Worm (Caenorhabditis elegans) whole organism, L2 larva: ENCODE measurements around the gene F21G4.6.

Experiments used
- C34F6.9 ChIP-seq: fragments of 150-350 bp; optimal IDR thresholded peaks from 2 replicates; lab custom pipeline; 2014; ENCODE audit warnings: missing biosample characterization, missing genetic modification characterization
- R02D3.7 ChIP-seq: fragments of 150-350 bp; optimal IDR thresholded peaks from 2 replicates; lab custom pipeline; 2014; ENCODE audit warnings: missing biosample characterization, missing genetic modification characterization
- ZK546.5 ChIP-seq: sonication (generic microtip); optimal IDR thresholded peaks from 2 replicates; lab custom pipeline; 2017; ENCODE audit warnings: missing biosample characterization, missing genetic modification characterization
- lin-11 ChIP-seq: fragments of 150-350 bp; sonication (generic microtip); optimal IDR thresholded peaks from 2 replicates; lab custom pipeline; 2014; ENCODE audit warnings: missing biosample characterization, missing genetic modification characterization, inconsistent platforms, mixed read lengths
- nhr-12 ChIP-seq: fragments of 150-350 bp; optimal IDR thresholded peaks from 2 replicates; lab custom pipeline; 2014; ENCODE audit warnings: missing biosample characterization, missing genetic modification characterization
- nhr-23 ChIP-seq: fragments of 150-350 bp; optimal IDR thresholded peaks from 2 replicates; lab custom pipeline; 2014; ENCODE audit warnings: missing biosample characterization, missing genetic modification reagents, missing genetic modification characterization
- nhr-77 ChIP-seq: fragments of 150-350 bp; optimal IDR thresholded peaks from 2 replicates; lab custom pipeline; 2014; ENCODE audit warnings: missing biosample characterization, missing genetic modification characterization
- peb-1 ChIP-seq: fragments of 150-350 bp; optimal IDR thresholded peaks from 2 replicates; lab custom pipeline; 2014; ENCODE audit warnings: missing biosample characterization, missing genetic modification characterization
- unc-55 ChIP-seq: fragments of 150-350 bp; sonication (generic microtip); optimal IDR thresholded peaks from 3 replicates; lab custom pipeline; 2014; ENCODE audit warnings: missing biosample characterization, missing genetic modification reagents, missing genetic modification characterization
- ztf-11 ChIP-seq: sonication (generic microtip); optimal IDR thresholded peaks from 2 replicates; lab custom pipeline; 2017; ENCODE audit warnings: missing biosample characterization, missing genetic modification characterization

ce11 chrX:9862916-9863624 lies 54.2 kb downstream of the F21G4.6 start, which contains the start of the genes gst-36 and R07B1.5:
- TF ChIP-seq nhr-77 (tag; lab: Kevin White, UChicago) (no peak), peb-1 (tag; lab: Kevin White, UChicago) (no peak), unc-55 (GFP tag; lab: Kevin White, UChicago) (no peak), nhr-12 (tag; lab: Kevin White, UChicago) (no peak), ZK546.5 (tag; lab: Kevin White, UChicago) (no peak), ztf-11 (tag; lab: Kevin White, UChicago) (no peak), C34F6.9 (tag; lab: Kevin White, UChicago) (no peak), nhr-23 (no peak), R02D3.7 (tag; lab: Kevin White, UChicago) (no peak), lin-11 (no peak)
